Worm (Caenorhabditis elegans) whole organism, L2 larva: ENCODE results near the gene dtmk-1.

Experiments
- C34F6.9 ChIP-seq: fragments of 150-350 bp; optimal IDR thresholded peaks from 2 replicates; lab custom pipeline; 2014; ENCODE audit warnings: missing biosample characterization, missing genetic modification characterization
- F13H6.1 ChIP-seq: sonication (generic microtip); optimal IDR thresholded peaks from 2 replicates; lab custom pipeline; 2016; ENCODE audit warnings: missing genetic modification characterization, missing compliant biosample characterization
- Y55F3AM.14 ChIP-seq: fragments of 200-800 bp; sonication (Bioruptor generic); optimal IDR thresholded peaks from 2 replicates; lab custom pipeline; 2018; ENCODE audit warnings: mild to moderate bottlenecking, missing genetic modification characterization, missing compliant biosample characterization
- ZK546.5 ChIP-seq: sonication (generic microtip); optimal IDR thresholded peaks from 2 replicates; lab custom pipeline; 2017; ENCODE audit warnings: missing biosample characterization, missing genetic modification characterization
- aly-2 ChIP-seq: fragments of 150-350 bp; optimal IDR thresholded peaks from 2 replicates; lab custom pipeline; 2014; ENCODE audit warnings: missing biosample characterization, missing genetic modification characterization
- ama-1 ChIP-seq: fragments of 150-350 bp; optimal IDR thresholded peaks from 2 replicates; lab custom pipeline; 2018; ENCODE audit warnings: inconsistent platforms
- blmp-1 ChIP-seq: sonication (generic microtip); optimal IDR thresholded peaks from 2 replicates; lab custom pipeline; 2017; ENCODE audit warnings: missing genetic modification characterization, mild to moderate bottlenecking, missing compliant biosample characterization, antibody characterized with exemption, moderate library complexity; ENCODE audit not compliant: insufficient read depth
- crh-2 ChIP-seq: sonication (generic microtip); optimal IDR thresholded peaks from 2 replicates; lab custom pipeline; 2017; ENCODE audit warnings: missing biosample characterization, missing genetic modification characterization
- egl-27 ChIP-seq: sonication (generic microtip); optimal IDR thresholded peaks from 3 replicates; lab custom pipeline; 2017; ENCODE audit warnings: missing biosample characterization, missing genetic modification reagents, missing genetic modification characterization
- elt-1 ChIP-seq: fragments of 150-350 bp; optimal IDR thresholded peaks from 2 replicates; lab custom pipeline; 2014; ENCODE audit warnings: missing biosample characterization, missing genetic modification characterization
- fos-1 ChIP-seq: fragments of 150-350 bp; optimal IDR thresholded peaks from 2 replicates; lab custom pipeline; 2014; ENCODE audit warnings: missing biosample characterization, missing genetic modification characterization
- lin-11 ChIP-seq: fragments of 150-350 bp; sonication (generic microtip); optimal IDR thresholded peaks from 2 replicates; lab custom pipeline; 2014; ENCODE audit warnings: missing biosample characterization, missing genetic modification characterization, inconsistent platforms, mixed read lengths
- lin-13 ChIP-seq: fragments of 150-350 bp; optimal IDR thresholded peaks from 2 replicates; lab custom pipeline; 2014; ENCODE audit warnings: missing biosample characterization, missing genetic modification reagents, missing genetic modification characterization
- lsy-2 ChIP-seq, 2 experiments: fragments of 150-350 bp in 1 of 2; sonication (generic microtip) in 1 of 2; optimal IDR thresholded peaks; 2 replicates each; lab custom pipeline; 2014 to 2017; ENCODE audit warnings: missing biosample characterization in 2 of 2, missing genetic modification characterization in 2 of 2
- mab-5 ChIP-seq: fragments of 150-350 bp; optimal IDR thresholded peaks from 2 replicates; lab custom pipeline; 2014; ENCODE audit warnings: missing biosample characterization, missing genetic modification characterization
- mdl-1 ChIP-seq, 2 experiments: fragments of 150-350 bp in 1 of 2; sonication (generic microtip) in 1 of 2; optimal IDR thresholded peaks; 2 replicates each; lab custom pipeline; 2017; ENCODE audit warnings: missing biosample characterization in 2 of 2, missing genetic modification characterization in 2 of 2
- nhr-10 ChIP-seq: sonication (generic microtip); optimal IDR thresholded peaks from 2 replicates; lab custom pipeline; 2017; ENCODE audit warnings: missing biosample characterization, missing genetic modification characterization
- nhr-129 ChIP-seq: fragments of 150-350 bp; optimal IDR thresholded peaks from 2 replicates; lab custom pipeline; 2014; ENCODE audit warnings: missing biosample characterization, missing genetic modification characterization
- nhr-23 ChIP-seq: fragments of 150-350 bp; optimal IDR thresholded peaks from 2 replicates; lab custom pipeline; 2014; ENCODE audit warnings: missing biosample characterization, missing genetic modification reagents, missing genetic modification characterization
- nhr-237 ChIP-seq: fragments of 150-350 bp; optimal IDR thresholded peaks from 2 replicates; lab custom pipeline; 2014; ENCODE audit warnings: missing biosample characterization, missing genetic modification characterization
- nhr-25 ChIP-seq: fragments of 150-350 bp; sonication (generic microtip); optimal IDR thresholded peaks from 3 replicates; lab custom pipeline; 2014; ENCODE audit warnings: missing biosample characterization, missing genetic modification characterization
- nhr-77 ChIP-seq: fragments of 150-350 bp; optimal IDR thresholded peaks from 2 replicates; lab custom pipeline; 2014; ENCODE audit warnings: missing biosample characterization, missing genetic modification characterization
- peb-1 ChIP-seq: fragments of 150-350 bp; optimal IDR thresholded peaks from 2 replicates; lab custom pipeline; 2014; ENCODE audit warnings: missing biosample characterization, missing genetic modification characterization
- skn-1 ChIP-seq: sonication (generic microtip); optimal IDR thresholded peaks from 2 replicates; lab custom pipeline; 2017; ENCODE audit warnings: missing biosample characterization, missing genetic modification characterization
- sma-3 ChIP-seq: sonication (generic microtip); optimal IDR thresholded peaks from 2 replicates; lab custom pipeline; 2016; ENCODE audit warnings: missing genetic modification reagents, missing genetic modification characterization, missing compliant biosample characterization
- sma-9 ChIP-seq, 2 experiments: fragments of 150-350 bp in 1 of 2; sonication (generic microtip) in 1 of 2; optimal IDR thresholded peaks; 2 replicates each; lab custom pipeline; 2014 to 2016; ENCODE audit warnings: missing genetic modification characterization in 2 of 2, mild to moderate bottlenecking in 1 of 2, missing biosample characterization in 1 of 2, missing compliant biosample characterization in 1 of 2, missing genetic modification reagents in 1 of 2, moderate library complexity in 1 of 2
- snpc-4 ChIP-seq: fragments of 150-350 bp; optimal IDR thresholded peaks from 2 replicates; lab custom pipeline; 2014; ENCODE audit warnings: missing biosample characterization, missing genetic modification characterization
- unc-55 ChIP-seq: fragments of 150-350 bp; sonication (generic microtip); optimal IDR thresholded peaks from 3 replicates; lab custom pipeline; 2014; ENCODE audit warnings: missing biosample characterization, missing genetic modification reagents, missing genetic modification characterization
- unc-62 ChIP-seq: fragments of 150-350 bp; optimal IDR thresholded peaks from 2 replicates; lab custom pipeline; 2014; ENCODE audit warnings: missing biosample characterization, missing genetic modification reagents, missing genetic modification characterization
- zag-1 ChIP-seq: fragments of 150-350 bp; optimal IDR thresholded peaks from 2 replicates; lab custom pipeline; 2014; ENCODE audit warnings: missing biosample characterization, missing genetic modification characterization
- ztf-1 ChIP-seq: fragments of 200-800 bp; sonication (Bioruptor generic); conservative IDR thresholded peaks from 2 replicates; pipeline ENCODE4 v1.3.6; 2022; ENCODE audit warnings: missing genetic modification characterization, missing compliant biosample characterization
- ztf-11 ChIP-seq: sonication (generic microtip); optimal IDR thresholded peaks from 2 replicates; lab custom pipeline; 2017; ENCODE audit warnings: missing biosample characterization, missing genetic modification characterization

Gene dtmk-1

ce11 chrII:9967999-9968706 lies 1.3 kb upstream of the dtmk-1 start, which contains the start of the genes R53.4 and psf-1 (continued):
- TF ChIP-seq zag-1 (tag; lab: Kevin White, UChicago) (no peak), ZK546.5 (no peak)

- no peak for TF ChIP-seq nhr-25 (tag; lab: Kevin White, UChicago)
- TF ChIP-seq ztf-1 (GFP tag; lab: Robert Waterston, UW) = no peak
- TF ChIP-seq mab-5 (tag; lab: Kevin White, UChicago) = no peak
- TF ChIP-seq ztf-11 (tag; lab: Kevin White, UChicago) = no peak
- TF ChIP-seq aly-2 (tag; lab: Kevin White, UChicago) = no peak
- no peak for TF ChIP-seq lsy-2 (tag; optimal IDR thresholded peaks at IDR 0.05; lab: Kevin White, UChicago)
- no peak for TF ChIP-seq blmp-1 (tag; lab: Kevin White, UChicago)
- TF ChIP-seq Y55F3AM.14 (GFP tag; lab: Kevin White, UChicago) = no peak
- TF ChIP-seq fos-1 (tag; lab: Kevin White, UChicago) = no peak
- no peak for TF ChIP-seq unc-55 (GFP tag; lab: Kevin White, UChicago)
- TF ChIP-seq sma-3 (GFP tag; lab: Kevin White, UChicago) = no peak
- no peak for TF ChIP-seq nhr-10 (tag; lab: Kevin White, UChicago)
- no peak for TF ChIP-seq nhr-77
- TF ChIP-seq zag-1 (tag; lab: Kevin White, UChicago) = no peak
- no peak for TF ChIP-seq F13H6.1 (tag; lab: Kevin White, UChicago)
- no peak for TF ChIP-seq nhr-237
- TF ChIP-seq ama-1 = no peak
- TF ChIP-seq snpc-4 (tag; lab: Kevin White, UChicago) = no peak
- TF ChIP-seq unc-62 (GFP tag; lab: Kevin White, UChicago) = no peak
- no peak for TF ChIP-seq lin-13 (GFP tag; lab: Kevin White, UChicago)
Observed at ce11 chrII:9965325-9965724, 1.6 kb downstream of the dtmk-1 start.

ce11 chrII:9963808-9964207 lies 3.1 kb downstream of the dtmk-1 start:
- TF ChIP-seq skn-1 (tag; lab: Kevin White, UChicago) (no peak), F13H6.1 (tag; lab: Kevin White, UChicago) (no peak), nhr-23 (tag; lab: Kevin White, UChicago) (no peak), fos-1 (tag; lab: Kevin White, UChicago) (peak; percentile 36), elt-1 (tag; lab: Kevin White, UChicago) (no peak), nhr-25 (tag; lab: Kevin White, UChicago) (no peak), aly-2 (tag; lab: Kevin White, UChicago) (no peak)
- TF ChIP-seq, all 48 proteins: peak for 1

ce11 chrII:9960127-9960526 lies 6.8 kb downstream of the dtmk-1 start:
- TF ChIP-seq mab-5 (tag; lab: Kevin White, UChicago) (no peak), aly-2 (tag; lab: Kevin White, UChicago) (no peak), peb-1 (tag; lab: Kevin White, UChicago) (no peak), egl-27 (tag; lab: Kevin White, UChicago) (no peak), nhr-129 (tag; lab: Kevin White, UChicago) (no peak), sma-9 (GFP tag; optimal IDR thresholded peaks at IDR 0.05; lab: Kevin White, UChicago) (no peak), sma-9 (tag; optimal IDR thresholded peaks at IDR 0.05; lab: Kevin White, UChicago) (no peak), ztf-11 (tag; lab: Kevin White, UChicago) (no peak), C34F6.9 (tag; lab: Kevin White, UChicago) (no peak), crh-2 (tag; lab: Kevin White, UChicago) (no peak)

- peak; percentile 10 for TF ChIP-seq lin-11 (tag; lab: Kevin White, UChicago)
- TF ChIP-seq mdl-1 (tag; optimal IDR thresholded peaks at IDR 0.05; lab: Kevin White, UChicago) = no peak
Observed at ce11 chrII:9956116-9956515, 10.8 kb downstream of the dtmk-1 start.
